Fruit fly (Drosophila melanogaster) S2 (cell line): ENCODE measurements around the gene nxf2.

Source experiments
- CG8478 ChIP-seq: fragments of >200 bp; optimal IDR thresholded peaks from 2 replicates; lab custom pipeline; 2018
- CTCF ChIP-seq, 2 experiments: fragments of >200 bp; optimal IDR thresholded peaks; 2 replicates each; lab custom pipeline; 2018

DNA sequence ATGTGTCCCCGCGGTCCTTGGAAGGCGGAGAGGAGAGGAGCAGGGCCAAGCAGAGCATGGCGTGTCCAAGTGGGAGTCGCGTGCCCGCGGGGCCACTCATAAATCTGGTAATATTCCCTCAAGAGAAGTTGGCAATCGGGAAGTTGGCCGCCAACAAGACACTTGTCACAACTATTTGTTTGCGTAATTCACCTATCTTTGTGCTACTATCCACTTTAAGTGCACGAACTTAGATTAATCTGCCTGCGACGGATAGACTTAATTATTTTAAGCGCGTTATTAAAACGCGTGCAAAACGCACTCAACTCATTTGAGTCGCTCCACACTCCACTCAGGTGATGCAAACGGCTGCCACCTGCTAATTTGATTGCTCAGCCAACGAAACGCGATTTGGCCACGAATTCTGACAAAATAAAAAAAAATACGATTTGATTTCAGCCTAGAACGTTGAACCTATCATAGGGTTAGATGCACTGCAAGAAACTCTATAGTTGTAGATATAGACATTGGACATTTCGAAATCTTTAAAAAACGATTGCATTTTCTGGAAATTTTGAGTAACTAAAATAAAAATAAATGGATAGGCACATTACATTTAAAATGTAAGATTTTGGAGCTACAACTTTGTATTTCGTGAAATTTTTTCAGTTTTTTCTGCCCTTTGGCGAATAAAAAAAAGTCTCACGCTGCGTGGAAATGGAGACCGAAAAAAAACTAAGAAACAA lies 8.9 kb downstream of the nxf2 start:
- TF ChIP-seq CG8478 (lab: Kevin White, UChicago) (no peak), CTCF (optimal IDR thresholded peaks at IDR 0.05; lab: Kevin White, UChicago) (no peak)
